Worm (Caenorhabditis elegans) whole organism, L3 larva: ENCODE data around the gene R102.3.
"Not testable (repeated sequence)": the region's sequence is repeated elsewhere in the genome, so short reads cannot be mapped to it uniquely, and the experiment has no call there.

ENCODE experiments used
- aly-2 ChIP-seq: fragments of 150-350 bp; optimal IDR thresholded peaks from 2 replicates; lab custom pipeline; 2014; ENCODE audit warnings: missing biosample characterization, missing genetic modification characterization
- ama-1 ChIP-seq: fragments of 150-350 bp; optimal IDR thresholded peaks from 2 replicates; lab custom pipeline; 2018
- ceh-28 ChIP-seq: fragments of 150-350 bp; optimal IDR thresholded peaks from 2 replicates; lab custom pipeline; 2014; ENCODE audit warnings: missing biosample characterization, missing genetic modification reagents, missing genetic modification characterization
- ceh-9 ChIP-seq: sonication (generic microtip); optimal IDR thresholded peaks from 2 replicates; lab custom pipeline; 2018; ENCODE audit warnings: missing biosample characterization, missing genetic modification characterization
- egl-27 ChIP-seq: sonication (generic microtip); optimal IDR thresholded peaks from 4 replicates; lab custom pipeline; 2017; ENCODE audit warnings: missing biosample characterization, missing genetic modification reagents, missing genetic modification characterization
- elt-1 ChIP-seq: fragments of 150-350 bp; optimal IDR thresholded peaks from 2 replicates; lab custom pipeline; 2014; ENCODE audit warnings: missing biosample characterization, missing genetic modification characterization
- elt-2 ChIP-seq: sonication (generic microtip); optimal IDR thresholded peaks from 2 replicates; lab custom pipeline; 2016; ENCODE audit warnings: missing genetic modification reagents, mild to moderate bottlenecking, missing genetic modification characterization, missing compliant biosample characterization
- fkh-10 ChIP-seq: sonication (generic microtip); optimal IDR thresholded peaks from 2 replicates; lab custom pipeline; 2017; ENCODE audit warnings: missing biosample characterization, missing genetic modification reagents, missing genetic modification characterization
- fkh-2 ChIP-seq: fragments of 150-350 bp; optimal IDR thresholded peaks from 2 replicates; lab custom pipeline; 2014; ENCODE audit warnings: missing biosample characterization, missing genetic modification reagents, missing genetic modification characterization
- hmg-11 ChIP-seq: sonication (generic microtip); optimal IDR thresholded peaks from 2 replicates; lab custom pipeline; 2016; ENCODE audit warnings: missing genetic modification characterization, missing compliant biosample characterization
- jun-1 ChIP-seq: fragments of 150-350 bp; optimal IDR thresholded peaks from 2 replicates; lab custom pipeline; 2014; ENCODE audit warnings: missing biosample characterization, missing genetic modification reagents, missing genetic modification characterization
- lin-15B ChIP-seq: fragments of 150-350 bp; optimal IDR thresholded peaks from 2 replicates; lab custom pipeline; 2014; ENCODE audit warnings: missing biosample characterization, missing genetic modification characterization
- mdl-1 ChIP-seq: fragments of 150-350 bp; optimal IDR thresholded peaks from 2 replicates; lab custom pipeline; 2014; ENCODE audit warnings: missing biosample characterization, missing genetic modification characterization
- mml-1 ChIP-seq: fragments of 150-350 bp; sonication (generic microtip); optimal IDR thresholded peaks from 3 replicates; lab custom pipeline; 2014; ENCODE audit warnings: missing biosample characterization, missing genetic modification characterization
- nhr-11 ChIP-seq: fragments of 150-350 bp; optimal IDR thresholded peaks from 2 replicates; lab custom pipeline; 2014; ENCODE audit warnings: missing biosample characterization, missing genetic modification characterization
- nhr-12 ChIP-seq: fragments of 150-350 bp; optimal IDR thresholded peaks from 2 replicates; lab custom pipeline; 2014; ENCODE audit warnings: missing biosample characterization, missing genetic modification characterization
- nhr-23 ChIP-seq: fragments of 150-350 bp; optimal IDR thresholded peaks from 2 replicates; lab custom pipeline; 2014; ENCODE audit warnings: missing biosample characterization, missing genetic modification reagents, missing genetic modification characterization
- nhr-28 ChIP-seq: fragments of 150-350 bp; optimal IDR thresholded peaks from 2 replicates; lab custom pipeline; 2014; ENCODE audit warnings: missing biosample characterization, missing genetic modification characterization
- nhr-43 ChIP-seq: sonication (generic microtip); optimal IDR thresholded peaks from 2 replicates; lab custom pipeline; 2016; ENCODE audit warnings: mild to moderate bottlenecking, missing genetic modification characterization, missing compliant biosample characterization; ENCODE audit not compliant: poor library complexity, severe bottlenecking
- nhr-67 ChIP-seq: fragments of 150-350 bp; optimal IDR thresholded peaks from 2 replicates; lab custom pipeline; 2014; ENCODE audit warnings: missing biosample characterization, missing genetic modification characterization
- nhr-76 ChIP-seq: fragments of 150-350 bp; sonication (generic microtip); optimal IDR thresholded peaks from 5 replicates; lab custom pipeline; 2014; ENCODE audit warnings: missing biosample characterization, missing genetic modification characterization
- nhr-77 ChIP-seq: fragments of 150-350 bp; optimal IDR thresholded peaks from 2 replicates; lab custom pipeline; 2014; ENCODE audit warnings: missing biosample characterization, missing genetic modification characterization
- pha-4 ChIP-seq: fragments of 150-350 bp; optimal IDR thresholded peaks from 2 replicates; lab custom pipeline; 2014; ENCODE audit warnings: missing biosample characterization, missing genetic modification reagents, missing genetic modification characterization
- pqm-1 ChIP-seq: fragments of 150-350 bp; optimal IDR thresholded peaks from 2 replicates; lab custom pipeline; 2017; ENCODE audit warnings: missing biosample characterization, missing genetic modification characterization, inconsistent platforms
- sea-2 ChIP-seq: fragments of 150-350 bp; sonication (generic microtip); optimal IDR thresholded peaks from 4 replicates; lab custom pipeline; 2014; ENCODE audit warnings: missing biosample characterization, missing genetic modification reagents, missing genetic modification characterization
- snpc-4 ChIP-seq: fragments of 150-350 bp; optimal IDR thresholded peaks from 2 replicates; lab custom pipeline; 2014; ENCODE audit warnings: missing biosample characterization, missing genetic modification characterization
- tbx-2 ChIP-seq: sonication (generic microtip); optimal IDR thresholded peaks from 2 replicates; lab custom pipeline; 2016; ENCODE audit warnings: mild to moderate bottlenecking, missing genetic modification characterization, missing compliant biosample characterization
- unc-39 ChIP-seq: sonication (generic microtip); optimal IDR thresholded peaks from 4 replicates; lab custom pipeline; 2017; ENCODE audit warnings: missing biosample characterization, missing genetic modification characterization

Gene R102.3

DNA sequence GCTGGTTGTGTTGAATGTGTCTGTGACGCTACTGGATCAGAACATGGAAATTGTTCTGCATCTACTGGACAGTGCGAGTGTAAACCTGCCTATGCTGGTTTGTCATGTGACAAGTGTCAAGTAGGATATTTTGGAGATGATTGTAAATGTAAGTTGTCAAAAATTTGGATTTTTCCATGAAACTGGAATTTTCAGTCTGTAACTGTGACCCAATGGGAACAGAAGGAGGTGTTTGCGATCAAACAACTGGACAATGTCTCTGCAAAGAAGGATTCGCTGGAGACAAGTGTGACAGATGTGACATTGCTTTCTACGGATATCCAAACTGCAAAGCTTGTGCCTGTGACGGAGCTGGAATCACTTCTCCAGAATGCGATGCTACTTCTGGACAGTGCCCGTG is 20.8 kb upstream of the R102.3 start:
- TF ChIP-seq mml-1 (tag; lab: Kevin White, UChicago) (no peak), elt-2 (tag; lab: Kevin White, UChicago) (no peak), hmg-11 (no peak)

DNA sequence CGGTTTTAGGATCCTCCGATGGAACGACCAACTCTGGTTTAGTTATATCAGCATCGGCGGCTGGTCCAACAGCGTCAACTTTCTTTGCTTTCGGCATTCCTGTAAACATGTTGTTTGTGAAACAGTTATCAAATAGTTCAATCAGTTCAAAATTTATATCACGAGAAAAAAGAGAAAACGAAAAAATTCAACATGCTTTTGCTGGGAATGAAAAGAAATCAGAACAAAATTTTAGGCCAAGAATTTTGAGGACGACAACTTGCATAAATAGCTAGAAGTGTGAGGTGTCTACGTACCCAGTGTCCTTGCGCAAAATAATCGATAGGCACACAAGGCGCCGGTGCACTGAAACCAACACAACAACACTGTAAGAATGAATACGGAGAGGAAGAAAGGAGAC is 8.9 kb upstream of the R102.3 start, which contains the start of gene K08C7.4:
TSS of gene K08C7.4 (minus strand) at position 101 of the 400 bp plus-strand sequence.
- TF ChIP-seq nhr-28 (tag; lab: Kevin White, UChicago), result no peak
- no peak for TF ChIP-seq pha-4 (tag; lab: Kevin White, UChicago)
- TF ChIP-seq nhr-76 (tag; lab: Kevin White, UChicago), result no peak
- no peak for TF ChIP-seq nhr-23 (tag; lab: Kevin White, UChicago)
- TF ChIP-seq aly-2 (tag; lab: Kevin White, UChicago), result no peak
- no peak for TF ChIP-seq mml-1 (tag; lab: Kevin White, UChicago)
- TF ChIP-seq fkh-2 (tag; lab: Kevin White, UChicago), result no peak
- TF ChIP-seq elt-1 (tag; lab: Kevin White, UChicago), result no peak
- TF ChIP-seq nhr-11 (tag; lab: Kevin White, UChicago), result no peak
- TF ChIP-seq nhr-12 (tag; lab: Kevin White, UChicago), result no peak
- TF ChIP-seq nhr-67 (tag; lab: Kevin White, UChicago), result no peak
- TF ChIP-seq egl-27, result no peak
- TF ChIP-seq ama-1 (lab: Kevin White, UChicago), result no peak

DNA sequence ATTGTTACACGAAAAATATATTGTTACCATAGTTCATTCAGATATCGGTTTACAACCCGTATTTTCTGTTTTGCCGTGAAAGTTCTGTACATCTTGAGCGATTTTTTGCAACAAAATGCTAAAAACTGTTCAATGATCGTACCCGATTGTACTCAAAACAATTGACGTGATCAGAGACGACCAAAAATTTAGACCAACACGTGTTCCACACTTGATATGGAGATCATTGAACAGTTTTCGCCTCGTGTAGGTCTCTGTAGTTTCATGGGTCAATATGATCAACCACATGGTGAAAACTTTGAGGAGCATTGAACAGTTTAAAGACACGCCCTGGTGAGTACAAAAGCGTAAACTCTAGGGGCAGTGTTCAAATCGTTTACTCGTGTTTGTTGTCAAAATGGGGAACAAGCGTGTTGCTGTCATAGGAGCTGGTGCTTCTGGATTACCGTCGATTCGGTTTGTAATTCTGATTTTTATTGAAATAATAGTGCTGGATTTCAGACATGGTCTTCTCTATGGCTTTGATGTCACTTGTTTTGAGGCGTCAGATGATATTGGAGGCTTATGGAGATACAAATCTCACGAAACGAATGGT is 7.1 kb upstream of the R102.3 start, which contains the start of gene fmo-2:
TSS of gene fmo-2 (plus strand) at position 370 of the 595 bp plus-strand sequence.
- peak; percentile 29 for TF ChIP-seq mdl-1 (tag; lab: Kevin White, UChicago)
- peak; percentile 81 for TF ChIP-seq jun-1 (tag; lab: Kevin White, UChicago)
- peak; percentile 15 for TF ChIP-seq nhr-43 (tag; lab: Kevin White, UChicago)
- no peak for TF ChIP-seq elt-1 (tag; lab: Kevin White, UChicago)
- peak; percentile 43 for TF ChIP-seq elt-2 (tag; lab: Kevin White, UChicago)
- TF ChIP-seq pqm-1 (tag; lab: Kevin White, UChicago), result peak; percentile 91
- TF ChIP-seq hmg-11, result no peak

DNA sequence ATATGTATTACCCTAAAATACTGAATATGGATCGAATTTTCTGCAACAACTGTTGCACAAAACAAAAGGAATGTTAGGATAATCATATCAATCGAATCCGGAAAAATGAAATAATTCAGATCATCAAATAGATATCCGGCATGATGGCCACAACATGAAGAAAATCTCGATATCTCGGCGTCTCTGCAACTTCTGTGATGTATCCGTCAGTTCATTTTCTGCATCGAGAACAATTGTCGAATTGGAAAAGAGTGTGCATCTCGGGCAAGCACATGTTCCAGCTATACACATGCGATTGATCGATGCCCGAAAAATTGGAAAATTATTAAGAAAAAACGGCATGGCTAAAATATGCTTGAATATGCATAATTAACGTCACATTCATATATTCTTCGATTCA is 3.6 kb upstream of the R102.3 start, which contains the start of the genes K08C7.6 and R102.1:
TSS of gene K08C7.6 (minus strand) at position 101 of the 400 bp plus-strand sequence.
TSS of gene R102.1 (plus strand) at position 291 of the 400 bp plus-strand sequence.
- no peak for TF ChIP-seq jun-1 (tag; lab: Kevin White, UChicago)
- no peak for TF ChIP-seq mdl-1 (tag; lab: Kevin White, UChicago)
- TF ChIP-seq egl-27, result no peak
- TF ChIP-seq unc-39 (tag; lab: Kevin White, UChicago), result no peak
- no peak for TF ChIP-seq elt-1 (tag; lab: Kevin White, UChicago)
- TF ChIP-seq ama-1 (lab: Kevin White, UChicago), result no peak
- TF ChIP-seq lin-15B (tag; lab: Kevin White, UChicago), result no peak
- no peak for TF ChIP-seq elt-2 (tag; lab: Kevin White, UChicago)
- no peak for TF ChIP-seq nhr-77 (tag; lab: Kevin White, UChicago)
- TF ChIP-seq ceh-28, result no peak
- TF ChIP-seq tbx-2 (tag; lab: Kevin White, UChicago), result no peak
- TF ChIP-seq, all 47 proteins: peak for 0

DNA sequence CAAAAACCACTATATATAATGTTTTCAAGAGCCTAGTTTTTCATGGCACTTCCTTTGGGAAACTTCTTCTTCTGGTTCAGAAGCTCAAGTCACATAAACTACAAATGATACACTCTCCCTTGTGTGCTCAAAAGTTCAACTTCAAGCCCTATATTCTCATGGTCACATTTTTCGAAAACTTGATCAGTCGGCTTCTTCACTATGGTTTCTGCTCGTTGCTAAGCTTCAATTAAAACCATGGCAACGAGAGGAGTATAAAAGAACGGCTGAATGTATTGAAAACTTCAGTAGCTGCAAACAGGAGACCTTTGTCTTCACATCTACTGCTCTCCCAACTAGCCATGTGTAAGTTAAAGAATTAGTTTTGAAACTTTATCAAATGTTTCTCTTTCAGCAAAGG is 2.0 kb upstream of the R102.3 start, which contains the start of gene R102.2:
TSS of gene R102.2 (plus strand) at position 301 of the 400 bp plus-strand sequence.
- TF ChIP-seq sea-2; fkh-10 (GFP tag; lab: Kevin White, UChicago); ceh-9 (tag; lab: Kevin White, UChicago): not testable (repeated sequence)

DNA sequence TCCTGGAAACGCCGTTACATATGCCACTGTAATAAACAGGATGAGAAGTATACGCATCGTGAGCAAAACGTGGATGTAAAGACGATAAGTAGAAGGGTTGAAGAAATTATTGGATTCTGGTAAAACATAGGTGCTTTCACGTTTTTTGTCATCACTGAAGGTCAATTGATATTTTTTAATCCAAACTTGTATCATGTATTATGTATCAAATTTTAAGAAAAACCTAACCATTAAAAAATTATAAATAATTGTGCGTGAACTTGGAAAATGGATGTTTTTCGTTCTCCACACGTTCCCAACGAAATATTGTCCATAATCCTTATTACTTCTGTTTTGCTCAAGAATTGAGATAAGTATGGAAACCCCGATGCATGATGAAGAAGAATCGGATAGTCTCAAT is 822 bp downstream of the R102.3 start, which contains the start of gene R102.8:
TSS of gene R102.8 (minus strand) at position 101 of the 400 bp plus-strand sequence.
- TF ChIP-seq snpc-4 (tag; lab: Kevin White, UChicago), result no peak

DNA sequence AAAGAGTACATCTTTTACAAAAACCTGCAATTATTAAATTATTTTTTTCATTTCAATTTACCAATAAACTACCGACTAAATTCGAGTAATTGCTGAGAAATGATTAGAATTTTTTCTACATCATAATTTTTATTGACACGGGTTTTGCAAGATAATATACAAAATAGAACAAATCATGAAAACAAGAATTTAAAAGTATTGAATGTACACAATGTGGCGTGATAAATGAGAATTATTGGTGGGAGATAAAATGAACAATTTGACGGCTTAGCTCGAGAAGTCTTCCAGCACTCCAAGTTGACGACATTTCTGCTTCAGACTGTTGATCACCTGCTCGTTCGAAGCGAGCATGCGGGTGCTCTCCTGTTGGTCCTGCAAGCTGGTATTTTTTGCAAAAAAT is 5.9 kb downstream of the R102.3 start, which contains the start of gene R102.4:
TSS of gene R102.4 (minus strand) at position 101 of the 400 bp plus-strand sequence.
- no peak for TF ChIP-seq fkh-10 (GFP tag; lab: Kevin White, UChicago)
- TF ChIP-seq nhr-43 (tag; lab: Kevin White, UChicago), result no peak
- TF ChIP-seq aly-2 (tag; lab: Kevin White, UChicago), result no peak
